Worm (Caenorhabditis elegans): ENCODE results near the gene tag-340.

Gene tag-340

ce11 chrIII:4874671-4875070 is 25.6 kb upstream of the tag-340 start, which contains the start of gene C35D10.12:
Gene C35D10.12 (minus strand): TSS chrIII:4874771.
- TF ChIP-seq mbf-1 (tag; optimal IDR thresholded peaks at IDR 0.05) (no peak), sma-3 (GFP tag; optimal IDR thresholded peaks at IDR 0.05) (no peak), peb-1 (tag; optimal IDR thresholded peaks at IDR 0.05) (no peak), ztf-11 (tag; optimal IDR thresholded peaks at IDR 0.05) (no peak)

- TF ChIP-seq ztf-1 (GFP tag; conservative IDR thresholded peaks at IDR 0.05) (no peak), nhr-129 (tag; optimal IDR thresholded peaks at IDR 0.05) (peak; percentile 50), peb-1 (tag; optimal IDR thresholded peaks at IDR 0.05) (no peak), ZK546.5 (tag; optimal IDR thresholded peaks at IDR 0.05) (no peak), nhr-25 (tag; optimal IDR thresholded peaks at IDR 0.05) (no peak), C34F6.9 (tag; optimal IDR thresholded peaks at IDR 0.05) (peak; percentile 49), lin-11 (tag; optimal IDR thresholded peaks at IDR 0.05) (peak; percentile 4), sma-9 (GFP tag; optimal IDR thresholded peaks at IDR 0.05) (peak; percentile 9), sma-9 (tag; optimal IDR thresholded peaks at IDR 0.05) (no peak)
Observed at ce11 chrIII:4875663-4876062, 24.6 kb upstream of the tag-340 start.

ce11 chrIII:4878281-4878680 is 22.0 kb upstream of the tag-340 start, which contains the start of the genes tost-1 and arx-6:
Gene tost-1 (minus strand): TSS chrIII:4878311.
Gene arx-6 (plus strand): TSS chrIII:4878658.
- TF ChIP-seq nhr-12 (tag; optimal IDR thresholded peaks at IDR 0.05) = no peak
- no peak for TF ChIP-seq mdl-1 (tag; optimal IDR thresholded peaks at IDR 0.05)
- peak; percentile 68 for TF ChIP-seq fos-1 (tag; optimal IDR thresholded peaks at IDR 0.05)
- TF ChIP-seq ztf-4 (tag; optimal IDR thresholded peaks at IDR 0.05) = no peak
- TF ChIP-seq peb-1 (tag; optimal IDR thresholded peaks at IDR 0.05) = no peak
- no peak for TF ChIP-seq aly-2 (tag; optimal IDR thresholded peaks at IDR 0.05)
- peak; percentile 54 for TF ChIP-seq nhr-129 (tag; optimal IDR thresholded peaks at IDR 0.05)
- TF ChIP-seq mab-5 (tag; optimal IDR thresholded peaks at IDR 0.05) = peak; percentile 15
- TF ChIP-seq sma-3 (GFP tag; optimal IDR thresholded peaks at IDR 0.05) = peak; percentile 13
- no peak for TF ChIP-seq snpc-4 (tag; optimal IDR thresholded peaks at IDR 0.05)
- no peak for TF ChIP-seq dmd-4 (tag; optimal IDR thresholded peaks at IDR 0.05)
- TF ChIP-seq nhr-11 (tag; optimal IDR thresholded peaks at IDR 0.05) = no peak
- TF ChIP-seq gmeb-1 (tag; optimal IDR thresholded peaks at IDR 0.05) = peak; percentile 88
- peak; percentile 1 for TF ChIP-seq F13H6.1 (tag; optimal IDR thresholded peaks at IDR 0.05)
- TF ChIP-seq Y55F3AM.14 (GFP tag; optimal IDR thresholded peaks at IDR 0.05) = no peak
- TF ChIP-seq unc-62 (GFP tag; optimal IDR thresholded peaks at IDR 0.05) = no peak
- TF ChIP-seq crh-2 (tag; optimal IDR thresholded peaks at IDR 0.05) = peak; percentile 15
- no peak for TF ChIP-seq egl-27 (tag; optimal IDR thresholded peaks at IDR 0.05)
- peak; percentile 66 for TF ChIP-seq C34F6.9 (tag; optimal IDR thresholded peaks at IDR 0.05)
- no peak for TF ChIP-seq sem-4 (tag; optimal IDR thresholded peaks at IDR 0.05)
- TF ChIP-seq ceh-82 (tag; optimal IDR thresholded peaks at IDR 0.05) = no peak
- no peak for TF ChIP-seq ZK546.5 (tag; optimal IDR thresholded peaks at IDR 0.05)
- TF ChIP-seq unc-55 (GFP tag; optimal IDR thresholded peaks at IDR 0.05) = peak; percentile 71
- TF ChIP-seq elt-3 (tag; optimal IDR thresholded peaks at IDR 0.05) = no peak
- no peak for TF ChIP-seq R02D3.7 (tag; optimal IDR thresholded peaks at IDR 0.05)
- TF ChIP-seq ztf-11 (tag; optimal IDR thresholded peaks at IDR 0.05) = no peak
- TF ChIP-seq nhr-6 (tag; optimal IDR thresholded peaks at IDR 0.05) = no peak
- TF ChIP-seq lsy-2 (tag; optimal IDR thresholded peaks at IDR 0.05) = peak in 1 of 2 experiments; percentile 70
- TF ChIP-seq lin-11 (tag; optimal IDR thresholded peaks at IDR 0.05) = no peak
- TF ChIP-seq zag-1 (tag; optimal IDR thresholded peaks at IDR 0.05) = no peak

ce11 chrIII:4879445-4879844 is 20.9 kb upstream of the tag-340 start, which contains the start of gene C35D10.1:
Gene C35D10.1 (plus strand): TSS chrIII:4879745.
- no peak for TF ChIP-seq lin-11 (tag; optimal IDR thresholded peaks at IDR 0.05)
- TF ChIP-seq nhr-12 (tag; optimal IDR thresholded peaks at IDR 0.05) = no peak
- TF ChIP-seq lin-13 (GFP tag; optimal IDR thresholded peaks at IDR 0.05) = no peak
- TF ChIP-seq zag-1 (tag; optimal IDR thresholded peaks at IDR 0.05) = no peak
- TF ChIP-seq nhr-11 (tag; optimal IDR thresholded peaks at IDR 0.05) = no peak
- no peak for TF ChIP-seq nhr-25 (tag; optimal IDR thresholded peaks at IDR 0.05)
- TF ChIP-seq nhr-21 (tag; optimal IDR thresholded peaks at IDR 0.05) = no peak
- TF ChIP-seq ama-1 (optimal IDR thresholded peaks at IDR 0.05) = no peak
- TF ChIP-seq mab-5 (tag; optimal IDR thresholded peaks at IDR 0.05) = no peak
- TF ChIP-seq nhr-10 (tag; optimal IDR thresholded peaks at IDR 0.05) = no peak
- no peak for TF ChIP-seq unc-55 (GFP tag; optimal IDR thresholded peaks at IDR 0.05)
- TF ChIP-seq unc-39 (tag; optimal IDR thresholded peaks at IDR 0.05) = no peak
- no peak for TF ChIP-seq lin-39 (tag; optimal IDR thresholded peaks at IDR 0.05)
- TF ChIP-seq peb-1 (tag; optimal IDR thresholded peaks at IDR 0.05) = no peak

Data from whole organism, L2 larva.